Fruit fly (Drosophila melanogaster) whole organism, embryonic: Measurements from ENCODE around the gene htk.
A peak's percentile ranks its signal among the peaks of the same experiment; 100 is the strongest.

Experiments used
- Atf-2 ChIP-seq: fragments of 200-800 bp; sonication (Bioruptor generic); optimal IDR thresholded peaks from 2 replicates; lab custom pipeline; 2016; ENCODE audit warnings: missing biosample characterization, missing genetic modification characterization
- B-H2 ChIP-seq: fragments of 200-800 bp; sonication (Bioruptor generic); optimal IDR thresholded peaks from 2 replicates; lab custom pipeline; 2018; ENCODE audit warnings: missing biosample characterization, mild to moderate bottlenecking, missing genetic modification characterization
- CG10209 ChIP-seq: fragments of 200-800 bp; sonication (Bioruptor generic); optimal IDR thresholded peaks from 3 replicates; lab custom pipeline; 2017; ENCODE audit warnings: missing biosample characterization, mild to moderate bottlenecking, missing genetic modification characterization, missing genetic modification reagents
- CG12299 ChIP-seq: fragments of 200-800 bp; sonication (Bioruptor generic); optimal IDR thresholded peaks from 2 replicates; lab custom pipeline; 2018; ENCODE audit warnings: missing biosample characterization, mild to moderate bottlenecking, missing genetic modification characterization
- CG13424 ChIP-seq: fragments of 200-800 bp; sonication (Bioruptor generic); optimal IDR thresholded peaks from 2 replicates; lab custom pipeline; 2019; ENCODE audit warnings: missing biosample characterization, mild to moderate bottlenecking, missing genetic modification characterization, moderate library complexity
- CG15011 ChIP-seq: fragments of 200-800 bp; sonication (Bioruptor generic); optimal IDR thresholded peaks from 3 replicates; lab custom pipeline; 2018; ENCODE audit warnings: missing biosample characterization, mild to moderate bottlenecking, missing genetic modification characterization
- CG15601 ChIP-seq: fragments of 200-800 bp; sonication (Bioruptor generic); optimal IDR thresholded peaks from 3 replicates; lab custom pipeline; 2019; ENCODE audit warnings: missing biosample characterization, mild to moderate bottlenecking, missing genetic modification characterization, moderate library complexity
- CG1602 ChIP-seq: fragments of 200-800 bp; sonication (Bioruptor generic); optimal IDR thresholded peaks from 3 replicates; lab custom pipeline; 2016; ENCODE audit warnings: missing biosample characterization, missing genetic modification characterization
- CG18262 ChIP-seq: fragments of 200-800 bp; optimal IDR thresholded peaks from 3 replicates; lab custom pipeline; 2019; ENCODE audit warnings: missing biosample characterization, mild to moderate bottlenecking, missing genetic modification characterization, moderate library complexity
- CG3407 ChIP-seq: fragments of 200-800 bp; sonication (Bioruptor generic); optimal IDR thresholded peaks from 2 replicates; lab custom pipeline; 2018; ENCODE audit warnings: missing biosample characterization, mild to moderate bottlenecking, missing genetic modification characterization
- CG3838 ChIP-seq: fragments of 200-800 bp; sonication (Bioruptor generic); optimal IDR thresholded peaks from 3 replicates; lab custom pipeline; 2016; ENCODE audit warnings: missing biosample characterization, missing genetic modification characterization
- CG3847 ChIP-seq: fragments of 200-800 bp; sonication (Bioruptor generic); IDR thresholded peaks from 2 replicates; pipeline ENCODE4 v1.3.6; 2022; ENCODE audit warnings: missing biosample characterization, missing genetic modification characterization
- CG3995 ChIP-seq: fragments of 200-800 bp; sonication (Bioruptor generic); optimal IDR thresholded peaks from 3 replicates; lab custom pipeline; 2016; ENCODE audit warnings: missing biosample characterization, missing genetic modification characterization
- CG4617 ChIP-seq: fragments of 200-800 bp; sonication (Bioruptor generic); optimal IDR thresholded peaks from 3 replicates; lab custom pipeline; 2016; ENCODE audit warnings: missing biosample characterization, missing genetic modification characterization, borderline replicate concordance
- CG5245 ChIP-seq: fragments of 200-800 bp; sonication (Bioruptor generic); optimal IDR thresholded peaks from 3 replicates; lab custom pipeline; 2016; ENCODE audit warnings: missing biosample characterization, missing genetic modification characterization
- CG6791 ChIP-seq: fragments of 200-800 bp; sonication (Bioruptor generic); IDR thresholded peaks from 3 replicates; pipeline ENCODE4 v1.3.6; 2022; ENCODE audit warnings: missing biosample characterization, missing genetic modification characterization; ENCODE audit not compliant: partially characterized antibody
- CG9876 ChIP-seq: fragments of 200-800 bp; sonication (Bioruptor generic); optimal IDR thresholded peaks from 2 replicates; lab custom pipeline; 2016; ENCODE audit warnings: missing biosample characterization, missing genetic modification characterization
- Dip3 ChIP-seq: fragments of 200-800 bp; sonication (Bioruptor generic); optimal IDR thresholded peaks from 3 replicates; lab custom pipeline; 2016; ENCODE audit warnings: missing biosample characterization, missing genetic modification characterization
- Doc3 ChIP-seq: fragments of 200-800 bp; sonication (Bioruptor generic); IDR thresholded peaks from 3 replicates; pipeline ENCODE4 v1.3.6; 2022; ENCODE audit warnings: missing biosample characterization, missing genetic modification characterization; ENCODE audit not compliant: partially characterized antibody
- Dp ChIP-seq: fragments of 200-800 bp; sonication (Bioruptor generic); optimal IDR thresholded peaks from 2 replicates; lab custom pipeline; 2018; ENCODE audit warnings: missing biosample characterization, mild to moderate bottlenecking, missing genetic modification characterization, moderate library complexity
- Fer3 ChIP-seq: fragments of 200-800 bp; sonication (Bioruptor generic); optimal IDR thresholded peaks from 2 replicates; lab custom pipeline; 2018; ENCODE audit warnings: missing biosample characterization, mild to moderate bottlenecking, missing genetic modification characterization, moderate library complexity
- H15 ChIP-seq: fragments of 200-800 bp; sonication (Bioruptor generic); IDR thresholded peaks from 3 replicates; pipeline ENCODE4 v1.3.6; 2022; ENCODE audit warnings: missing biosample characterization, missing genetic modification characterization
- HHEX ChIP-seq: fragments of 200-800 bp; sonication (Bioruptor generic); optimal IDR thresholded peaks from 3 replicates; lab custom pipeline; 2017; ENCODE audit warnings: missing biosample characterization, mild to moderate bottlenecking, missing genetic modification characterization, missing genetic modification reagents
- HLH3B ChIP-seq: fragments of 200-800 bp; sonication (Bioruptor generic); IDR thresholded peaks from 2 replicates; pipeline ENCODE4 v1.3.6; 2022; ENCODE audit warnings: missing biosample characterization, missing genetic modification characterization
- Lpt ChIP-seq: fragments of >200 bp; optimal IDR thresholded peaks from 2 replicates; lab custom pipeline; 2018; ENCODE audit warnings: missing biosample characterization, missing genetic modification characterization
- Med ChIP-seq: fragments of 200-800 bp; sonication (Bioruptor generic); peaks from one replicate; lab custom pipeline; 2016; ENCODE audit warnings: missing biosample characterization, missing genetic modification characterization, mild to moderate bottlenecking, inconsistent platforms, moderate library complexity
- Mes4 ChIP-seq: fragments of 200-800 bp; sonication (Bioruptor generic); optimal IDR thresholded peaks from 2 replicates; lab custom pipeline; 2016; ENCODE audit warnings: missing biosample characterization, missing genetic modification characterization
- NC2α ChIP-seq: fragments of 200-800 bp; sonication (Bioruptor generic); optimal IDR thresholded peaks from 2 replicates; lab custom pipeline; 2016; ENCODE audit warnings: missing biosample characterization, missing genetic modification characterization
- NK7.1 ChIP-seq: fragments of 200-800 bp; sonication (Bioruptor generic); optimal IDR thresholded peaks from 3 replicates; lab custom pipeline; 2016; ENCODE audit warnings: missing biosample characterization, missing genetic modification characterization
- Pdp1 ChIP-seq, 2 experiments: fragments of 200-800 bp; sonication (Bioruptor generic); optimal IDR thresholded peaks; 3 replicates each; lab custom pipeline; 2016; ENCODE audit warnings: missing biosample characterization in 2 of 2, missing genetic modification characterization in 2 of 2, mild to moderate bottlenecking in 1 of 2, moderate library complexity in 1 of 2
- YL-1 ChIP-seq: fragments of 200-800 bp; sonication (Bioruptor generic); optimal IDR thresholded peaks from 3 replicates; lab custom pipeline; 2017; ENCODE audit warnings: missing biosample characterization, mild to moderate bottlenecking, missing genetic modification characterization
- amos ChIP-seq: fragments of 200-800 bp; sonication (Bioruptor generic); IDR thresholded peaks from 2 replicates; pipeline ENCODE4 v1.3.6; 2022; ENCODE audit warnings: missing biosample characterization, missing genetic modification characterization; ENCODE audit not compliant: partially characterized antibody
- ato ChIP-seq: fragments of 200-800 bp; sonication (Bioruptor generic); IDR thresholded peaks from 2 replicates; pipeline ENCODE4 v1.3.6; 2022; ENCODE audit warnings: missing biosample characterization, missing genetic modification characterization; ENCODE audit not compliant: partially characterized antibody
- bab2 ChIP-seq: fragments of 200-800 bp; sonication (Bioruptor generic); optimal IDR thresholded peaks from 2 replicates; lab custom pipeline; 2016; ENCODE audit warnings: missing biosample characterization, missing genetic modification characterization
- caup ChIP-seq: fragments of 200-800 bp; sonication (Bioruptor generic); optimal IDR thresholded peaks from 3 replicates; lab custom pipeline; 2017; ENCODE audit warnings: missing biosample characterization, mild to moderate bottlenecking, missing genetic modification characterization, moderate library complexity; ENCODE audit not compliant: severe bottlenecking
- chif ChIP-seq, 2 experiments: fragments of 200-800 bp; sonication (Bioruptor generic); optimal IDR thresholded peaks; 3 replicates each; lab custom pipeline; 2016; ENCODE audit warnings: missing biosample characterization in 2 of 2, missing genetic modification characterization in 2 of 2
- dati ChIP-seq: fragments of 200-800 bp; sonication (Bioruptor generic); IDR thresholded peaks from 2 replicates; pipeline ENCODE4 v1.3.6; 2022; ENCODE audit warnings: missing biosample characterization, missing genetic modification characterization
- gce ChIP-seq: fragments of 200-800 bp; sonication (Bioruptor generic); IDR thresholded peaks from 3 replicates; pipeline ENCODE4 v1.3.6; 2022; ENCODE audit warnings: missing biosample characterization, missing genetic modification characterization
- her ChIP-seq: fragments of 200-800 bp; sonication (Bioruptor generic); optimal IDR thresholded peaks from 2 replicates; lab custom pipeline; 2016; ENCODE audit warnings: missing biosample characterization, missing genetic modification characterization
- insv ChIP-seq, 2 experiments: fragments of 200-800 bp; sonication (Bioruptor generic); optimal IDR thresholded peaks; 3 replicates each; lab custom pipeline; 2016 to 2018; ENCODE audit warnings: missing biosample characterization in 2 of 2, missing genetic modification characterization in 2 of 2
- kay ChIP-seq: fragments of 200-800 bp; sonication (Bioruptor generic); optimal IDR thresholded peaks from 2 replicates; lab custom pipeline; 2016; ENCODE audit warnings: missing biosample characterization, missing genetic modification characterization
- ken ChIP-seq: fragments of 200-800 bp; sonication (Bioruptor generic); IDR thresholded peaks from 3 replicates; pipeline ENCODE4 v1.3.6; 2022; ENCODE audit warnings: missing biosample characterization, missing genetic modification characterization
- lab ChIP-seq: fragments of 200-800 bp; sonication (Bioruptor generic); optimal IDR thresholded peaks from 3 replicates; lab custom pipeline; 2017; ENCODE audit warnings: missing biosample characterization, missing genetic modification characterization, mild to moderate bottlenecking, moderate library complexity, missing genetic modification reagents
- luna ChIP-seq: fragments of 200-800 bp; sonication (Bioruptor generic); optimal IDR thresholded peaks from 2 replicates; lab custom pipeline; 2016; ENCODE audit warnings: missing biosample characterization, missing genetic modification characterization
- pb ChIP-seq: fragments of 200-800 bp; sonication (Bioruptor generic); optimal IDR thresholded peaks from 3 replicates; lab custom pipeline; 2016; ENCODE audit warnings: missing biosample characterization, missing genetic modification characterization
- pho ChIP-seq: fragments of 200-800 bp; sonication (Bioruptor generic); optimal IDR thresholded peaks from 2 replicates; lab custom pipeline; 2016; ENCODE audit warnings: missing biosample characterization, missing genetic modification characterization
- repo ChIP-seq: fragments of 200-800 bp; sonication (Bioruptor generic); optimal IDR thresholded peaks from 2 replicates; lab custom pipeline; 2016; ENCODE audit warnings: missing biosample characterization, missing genetic modification characterization
- so ChIP-seq: fragments of 200-800 bp; sonication (Bioruptor generic); IDR thresholded peaks from 3 replicates; pipeline ENCODE4 v1.3.6; 2022; ENCODE audit warnings: missing biosample characterization, missing genetic modification characterization

Gene htk

dm6 chrX:18843229-18844033 lies at the start of gene htk (continued):
- TF ChIP-seq Doc3 (GFP tag; lab: Robert Waterston, UW) (peak; percentile 70; the same call in 2 of the 3 replicates), CG3847 (peak; percentile 67), CG4617 (GFP tag; lab: Kevin White, UChicago) (peak; percentile 78), bab2 (peak; percentile 77), H15 (GFP tag; lab: Robert Waterston, UW) (0 out of 3 replicates have a peak, but pooled peaks have one; percentile 55), her (GFP tag; lab: Kevin White, UChicago) (peak; percentile 77), Dip3 (GFP tag; lab: Kevin White, UChicago) (peak; percentile 15), pb (GFP tag; lab: Kevin White, UChicago) (no peak), pho (GFP tag; lab: Kevin White, UChicago) (peak; percentile 71), Lpt (GFP tag; lab: Kevin White, UChicago) (no peak), NK7.1 (GFP tag; lab: Kevin White, UChicago) (peak; percentile 25), NC2α (GFP tag; lab: Kevin White, UChicago) (peak; percentile 64), YL-1 (GFP tag; lab: Kevin White, UChicago) (peak; percentile 74), CG3995 (GFP tag; lab: Kevin White, UChicago) (peak; percentile 48), chif (GFP tag; optimal IDR thresholded peaks at IDR 0.05; lab: Kevin White, UChicago) (peak; percentile 57 to 79), luna (peak; percentile 34), Fer3 (tag; lab: Kevin White, UChicago) (peak; percentile 63), CG1602 (GFP tag; lab: Kevin White, UChicago) (peak; percentile 59), CG10209 (GFP tag; lab: Kevin White, UChicago) (peak; percentile 55), dati (no peak), gce (GFP tag; lab: Robert Waterston, UW) (peak; percentile 67; the same call in 2 of the 3 replicates), CG6791 (GFP tag; lab: Robert Waterston, UW) (peak; percentile 94), Dp (peak; percentile 59), repo (peak; percentile 36), Mes4 (peak; percentile 64), CG15011 (GFP tag; lab: Kevin White, UChicago) (no peak), kay (peak; percentile 59), CG18262 (peak; percentile 43), Med (peak; percentile 97), CG15601 (tag; lab: Kevin White, UChicago) (peak; percentile 60), CG9876 (peak; percentile 78), HLH3B (GFP tag; lab: Robert Waterston, UW) (peak; percentile 61), CG12299 (peak; percentile 12), amos (GFP tag; lab: Robert Waterston, UW) (peak; percentile 97), CG3838 (GFP tag; lab: Kevin White, UChicago) (no peak), CG13424 (tag; lab: Kevin White, UChicago) (peak; percentile 46), insv (GFP tag; optimal IDR thresholded peaks at IDR 0.05; lab: Kevin White, UChicago) (peak in 1 of 2 experiments; percentile 71), lab (GFP tag; lab: Kevin White, UChicago) (peak; percentile 49), Pdp1 (GFP tag; optimal IDR thresholded peaks at IDR 0.05; lab: Kevin White, UChicago) (peak; percentile 71 to 100), ato (GFP tag; lab: Robert Waterston, UW) (peak; percentile 90), CG5245 (GFP tag; lab: Kevin White, UChicago) (peak; percentile 83), HHEX (GFP tag; lab: Kevin White, UChicago) (peak; percentile 53), B-H2 (GFP tag; lab: Kevin White, UChicago) (peak; percentile 72), caup (GFP tag; lab: Kevin White, UChicago) (peak; percentile 58), Atf-2 (GFP tag; lab: Kevin White, UChicago) (peak; percentile 65), ken (GFP tag; lab: Robert Waterston, UW) (peak; percentile 68), CG3407 (GFP tag; lab: Kevin White, UChicago) (peak; percentile 27), so (GFP tag; lab: Robert Waterston, UW) (no peak)
